Fruit fly (Drosophila melanogaster): ENCODE data around the gene CG14435.

CG14435 gene

DNA sequence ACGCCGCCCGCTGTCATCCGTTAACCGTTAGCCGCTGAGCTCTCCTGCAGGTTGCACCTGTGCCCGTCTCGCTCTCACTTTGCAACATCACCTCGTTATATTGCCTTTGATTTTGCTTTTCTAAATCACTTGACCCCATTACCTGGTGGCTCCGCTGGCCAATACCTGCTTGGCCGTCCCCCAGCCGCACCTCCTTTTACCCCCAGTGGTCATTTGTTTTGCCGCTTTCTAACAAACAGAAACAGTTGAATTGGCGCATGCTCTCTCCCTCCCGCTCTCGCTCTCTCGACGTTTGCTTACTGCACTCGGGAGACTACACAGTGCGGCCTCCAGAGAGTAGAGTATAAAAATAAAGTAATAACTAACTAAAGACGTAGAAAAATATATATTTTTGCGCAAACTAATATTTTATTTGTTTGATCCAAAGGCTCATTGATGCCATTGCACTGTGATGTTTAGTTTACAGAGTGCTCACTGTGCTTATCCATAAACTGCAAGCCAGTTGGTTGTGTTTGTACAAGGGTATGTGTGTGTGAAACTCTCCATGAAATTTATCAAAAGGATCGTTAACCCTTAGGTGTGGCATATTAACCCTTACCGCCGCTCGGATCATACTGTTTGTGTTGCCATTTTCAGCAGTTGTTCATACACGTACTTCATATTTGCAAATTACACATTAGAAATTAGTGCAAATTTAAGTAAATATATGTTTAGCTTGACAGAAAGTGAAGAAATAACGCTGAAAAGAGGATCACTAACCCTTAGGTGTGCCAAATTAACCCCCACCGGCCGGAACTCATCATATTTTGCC is 39.0 kb downstream of the CG14435 start (continued):
- TF ChIP-seq Hr78 (GFP tag; optimal IDR thresholded peaks at IDR 0.05), result no peak
- no peak for TF ChIP-seq fru (optimal IDR thresholded peaks at IDR 0.05)
- peak; percentile 78 for TF ChIP-seq Fer3 (tag; optimal IDR thresholded peaks at IDR 0.05)
- peak; percentile 87 for TF ChIP-seq CG34422 (GFP tag; IDR thresholded peaks at IDR 0.05)
- TF ChIP-seq sr (GFP tag; IDR thresholded peaks at IDR 0.05), result peak; percentile 50; the same call in 1 of the 3 replicates
- no peak for TF ChIP-seq pros (GFP tag; optimal IDR thresholded peaks at IDR 0.05)
- TF ChIP-seq CG2199 (GFP tag; IDR thresholded peaks at IDR 0.05), result peak; percentile 60; the same call in 1 of the 3 replicates
- TF ChIP-seq unpg (GFP tag; optimal IDR thresholded peaks at IDR 0.05), result no peak
- TF ChIP-seq CG5180 (GFP tag; optimal IDR thresholded peaks at IDR 0.05), result peak; percentile 39
- TF ChIP-seq sob (GFP tag; IDR thresholded peaks at IDR 0.05), result peak; percentile 87
- TF ChIP-seq CG7372 (GFP tag; IDR thresholded peaks at IDR 0.05), result peak; percentile 79
- peak; percentile 66 for TF ChIP-seq Atf3 (GFP tag; optimal IDR thresholded peaks at IDR 0.05)
- TF ChIP-seq NK7.1 (GFP tag; optimal IDR thresholded peaks at IDR 0.05), result peak; percentile 40
- peak; percentile 82 for TF ChIP-seq CG11456 (GFP tag; IDR thresholded peaks at IDR 0.05)
- TF ChIP-seq CG30403 (GFP tag; optimal IDR thresholded peaks at IDR 0.05), result peak; percentile 78
- no peak for TF ChIP-seq eve (GFP tag; optimal IDR thresholded peaks at IDR 0.05)
- peak; percentile 98 for TF ChIP-seq sens (GFP tag)
- TF ChIP-seq gcm2 (GFP tag; optimal IDR thresholded peaks at IDR 0.05), result no peak
- peak; percentile 73 for TF ChIP-seq CG3281 (GFP tag; optimal IDR thresholded peaks at IDR 0.05)
- no peak for TF ChIP-seq bigmax (GFP tag; optimal IDR thresholded peaks at IDR 0.05)
- peak; percentile 32 for TF ChIP-seq CG18764 (GFP tag; optimal IDR thresholded peaks at IDR 0.05)
- peak; percentile 61; the same call in 1 of the 2 replicates for TF ChIP-seq aop (GFP tag; IDR thresholded peaks at IDR 0.05)
- TF ChIP-seq ewg (GFP tag; optimal IDR thresholded peaks at IDR 0.05), result peak; percentile 80
- TF ChIP-seq seq (GFP tag; IDR thresholded peaks at IDR 0.05), result peak; percentile 89
- TF ChIP-seq CG34376 (GFP tag; optimal IDR thresholded peaks at IDR 0.05), result no peak
- TF ChIP-seq Kr (GFP tag; optimal IDR thresholded peaks at IDR 0.05), result no peak
- peak; percentile 30 to 81 for TF ChIP-seq bsh (GFP tag; optimal IDR thresholded peaks at IDR 0.05)
- TF ChIP-seq hth (optimal IDR thresholded peaks at IDR 0.05), result no peak
- TF ChIP-seq maf-S (GFP tag; optimal IDR thresholded peaks at IDR 0.05), result no peak
- TF ChIP-seq CG10267 (tag; optimal IDR thresholded peaks at IDR 0.05), result peak; percentile 61
- peak; percentile 41 for TF ChIP-seq CG13624 (GFP tag; optimal IDR thresholded peaks at IDR 0.05)
- peak; percentile 64; the same call in 1 of the 3 replicates for TF ChIP-seq CG7357 (GFP tag; IDR thresholded peaks at IDR 0.05)
- peak; percentile 98 for TF ChIP-seq grau (tag; optimal IDR thresholded peaks at IDR 0.05)
- no peak for TF ChIP-seq Neu2 (GFP tag; optimal IDR thresholded peaks at IDR 0.05; ENCODE audit: borderline replicate concordance)
- peak; percentile 1 for TF ChIP-seq CG8281 (tag; optimal IDR thresholded peaks at IDR 0.05)
- TF ChIP-seq CG15011 (GFP tag; optimal IDR thresholded peaks at IDR 0.05), result no peak
- TF ChIP-seq GATAe (GFP tag; conservative IDR thresholded peaks at IDR 0.05), result no peak
- TF ChIP-seq Blimp-1 (GFP tag; optimal IDR thresholded peaks at IDR 0.05), result no peak
- peak; percentile 67 for TF ChIP-seq CG18476 (GFP tag; optimal IDR thresholded peaks at IDR 0.05)
- TF ChIP-seq trh (GFP tag; optimal IDR thresholded peaks at IDR 0.05), result no peak
- peak; percentile 7 for TF ChIP-seq CG8478 (optimal IDR thresholded peaks at IDR 0.05)
- TF ChIP-seq hbn (GFP tag; IDR thresholded peaks at IDR 0.05; ENCODE audit: partially characterized antibody), result no peak
- no peak for TF ChIP-seq CG2116 (GFP tag; optimal IDR thresholded peaks at IDR 0.05)
- TF ChIP-seq tll (GFP tag; optimal IDR thresholded peaks at IDR 0.05), result no peak
- TF ChIP-seq CG30020 (tag; optimal IDR thresholded peaks at IDR 0.05), result no peak
- peak; percentile 77 for TF ChIP-seq CG1602 (GFP tag; optimal IDR thresholded peaks at IDR 0.05)
- peak; percentile 33 for TF ChIP-seq run (tag; optimal IDR thresholded peaks at IDR 0.05)
- no peak for TF ChIP-seq sd (tag; optimal IDR thresholded peaks at IDR 0.05)
- no peak for TF ChIP-seq ftz-f1 (GFP tag; optimal IDR thresholded peaks at IDR 0.05)
- no peak for TF ChIP-seq CG6765 (GFP tag; optimal IDR thresholded peaks at IDR 0.05)

All from whole organism, embryonic.